Worm (Caenorhabditis elegans): ENCODE data around the gene Y62F5A.9.

The Y62F5A.9 gene

ce11 chrII:11526954-11527353, 11.7 kb downstream of the Y62F5A.9 start, which contains the start of gene age-1:
TSS of gene age-1 (minus strand) at chrII:11527054.
- TF ChIP-seq fkh-2 (tag; optimal IDR thresholded peaks at IDR 0.05) (no peak), elt-2 (tag; optimal IDR thresholded peaks at IDR 0.05) (no peak), lin-15B (tag; optimal IDR thresholded peaks at IDR 0.05) (no peak), unc-62 (GFP tag; optimal IDR thresholded peaks at IDR 0.05) (no peak), pqm-1 (tag; optimal IDR thresholded peaks at IDR 0.05) (no peak), ceh-9 (tag; optimal IDR thresholded peaks at IDR 0.05) (no peak), elt-3 (tag; optimal IDR thresholded peaks at IDR 0.05) (no peak), ceh-16 (tag; optimal IDR thresholded peaks at IDR 0.05) (no peak), snpc-4 (tag; optimal IDR thresholded peaks at IDR 0.05) (no peak)

ce11 chrII:11521300-11521699, 17.3 kb downstream of the Y62F5A.9 start, which contains the start of gene Y62F5A.10:
TSS of gene Y62F5A.10 (plus strand) at chrII:11521600.
- TF ChIP-seq ama-1 (optimal IDR thresholded peaks at IDR 0.05) (no peak), nhr-67 (tag; optimal IDR thresholded peaks at IDR 0.05) (no peak), elt-3 (tag; optimal IDR thresholded peaks at IDR 0.05) (no peak), ZK546.5 (tag; optimal IDR thresholded peaks at IDR 0.05) (no peak), nfya-1 (tag; optimal IDR thresholded peaks at IDR 0.05; ENCODE audit: insufficient read depth) (no peak), nhr-28 (tag; optimal IDR thresholded peaks at IDR 0.05) (no peak)

DNA sequence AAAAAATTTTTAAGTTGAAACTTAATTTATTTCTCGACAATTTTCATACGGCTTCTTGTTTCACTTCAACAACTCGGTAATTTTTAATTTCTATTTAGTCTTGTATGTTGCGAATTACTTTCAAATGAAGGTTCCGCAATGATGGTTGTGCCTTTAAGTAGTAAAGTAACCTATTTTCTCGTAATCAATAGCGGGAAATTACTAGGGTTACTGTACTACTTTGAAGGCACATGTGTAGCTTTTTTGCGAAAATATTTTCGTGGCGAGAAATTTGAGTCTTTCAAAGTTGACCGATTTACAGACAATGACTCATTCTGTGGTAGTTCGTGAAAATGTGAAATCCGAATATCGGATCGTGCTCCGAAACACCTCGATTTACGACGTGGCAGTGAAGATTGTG, 20.5 kb downstream of the Y62F5A.9 start, which contains the start of gene B0334.10:
Gene B0334.10, plus strand, starts transcription at position 301 of the 400 bp plus-strand sequence.
- TF ChIP-seq nhr-237 (tag; optimal IDR thresholded peaks at IDR 0.05) (no peak), mml-1 (tag; optimal IDR thresholded peaks at IDR 0.05) (no peak), nfya-1 (tag; optimal IDR thresholded peaks at IDR 0.05; ENCODE audit: insufficient read depth) (no peak)

- TF ChIP-seq sea-2 (GFP tag; optimal IDR thresholded peaks at IDR 0.05): no peak
These were observed 23.9 kb downstream of the Y62F5A.9 start, which contains the start of gene srh-44 for ce11 chrII:11514775-11515174. TSS of gene srh-44 (plus strand) at chrII:11515075.

DNA sequence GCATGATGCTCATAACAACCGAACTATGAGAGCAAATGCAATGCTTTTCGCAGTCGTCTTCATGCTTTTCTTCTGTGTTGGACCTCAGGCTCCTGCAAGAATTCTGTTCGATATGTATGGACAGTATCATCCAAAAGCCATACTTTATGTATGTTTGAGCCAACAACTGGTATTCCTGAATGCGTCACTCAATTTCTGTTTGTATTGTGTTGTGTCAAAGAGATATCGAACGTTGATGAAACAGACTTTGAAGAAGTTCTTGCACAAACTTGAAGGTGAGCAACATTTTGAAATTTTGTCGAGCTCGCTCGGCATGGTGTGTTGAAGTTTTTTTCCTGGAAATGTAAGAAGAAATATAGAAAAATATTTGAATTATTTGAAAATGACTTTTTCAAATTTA, 25.7 kb downstream of the Y62F5A.9 start:
- no peak for TF ChIP-seq nhr-11 (tag; optimal IDR thresholded peaks at IDR 0.05)
- no peak for TF ChIP-seq nhr-67 (tag; optimal IDR thresholded peaks at IDR 0.05)
- no peak for TF ChIP-seq elt-1 (tag; optimal IDR thresholded peaks at IDR 0.05)
- no peak for TF ChIP-seq elt-3 (tag; optimal IDR thresholded peaks at IDR 0.05)
- no peak for TF ChIP-seq snpc-4 (tag; optimal IDR thresholded peaks at IDR 0.05)
- TF ChIP-seq mdl-1 (tag; optimal IDR thresholded peaks at IDR 0.05): no peak
- TF ChIP-seq nhr-23 (tag; optimal IDR thresholded peaks at IDR 0.05): no peak
- TF ChIP-seq ztf-4 (tag; optimal IDR thresholded peaks at IDR 0.05): no peak
- TF ChIP-seq nhr-43 (tag; optimal IDR thresholded peaks at IDR 0.05; ENCODE audit: poor library complexity, severe bottlenecking): no peak
- no peak for TF ChIP-seq nhr-25 (tag; optimal IDR thresholded peaks at IDR 0.05)
- no peak for TF ChIP-seq tbx-2 (tag; optimal IDR thresholded peaks at IDR 0.05)
- no peak for TF ChIP-seq nhr-77 (tag; optimal IDR thresholded peaks at IDR 0.05)
- TF ChIP-seq skn-1 (tag; optimal IDR thresholded peaks at IDR 0.05): no peak
- no peak for TF ChIP-seq elt-2 (tag; optimal IDR thresholded peaks at IDR 0.05)
- no peak for TF ChIP-seq zag-1 (tag; optimal IDR thresholded peaks at IDR 0.05)
- no peak for TF ChIP-seq pqm-1 (tag; optimal IDR thresholded peaks at IDR 0.05)
- no peak for TF ChIP-seq nhr-237 (tag; optimal IDR thresholded peaks at IDR 0.05)
- TF ChIP-seq lsy-12 (tag; optimal IDR thresholded peaks at IDR 0.05): no peak
- no peak for TF ChIP-seq hmg-11 (tag; optimal IDR thresholded peaks at IDR 0.05)

DNA sequence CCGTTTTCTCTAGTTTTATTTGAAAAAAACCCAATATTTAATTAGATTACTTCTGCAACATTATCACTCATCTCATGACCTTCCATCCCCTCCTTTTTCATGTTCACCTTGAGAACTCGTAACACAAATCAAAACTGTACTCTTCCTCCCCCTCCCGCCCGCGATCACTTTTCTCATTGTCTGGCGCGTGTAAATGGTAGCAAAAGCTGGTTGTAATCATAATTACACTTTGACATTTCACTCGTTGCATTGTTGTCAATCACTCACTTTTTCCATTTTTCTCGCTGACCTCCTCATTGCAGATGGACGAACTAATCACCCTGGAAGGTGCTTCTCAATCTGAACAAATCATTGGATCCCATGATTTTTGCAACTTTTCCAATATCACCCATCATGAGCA, 28.3 kb downstream of the Y62F5A.9 start, which contains the start of gene npr-41:
Gene npr-41, plus strand, starts transcription at position 301 of the 400 bp plus-strand sequence.
- peak; percentile 69 for TF ChIP-seq nhr-25 (tag; optimal IDR thresholded peaks at IDR 0.05)
- no peak for TF ChIP-seq lin-15B (tag; optimal IDR thresholded peaks at IDR 0.05)

DNA sequence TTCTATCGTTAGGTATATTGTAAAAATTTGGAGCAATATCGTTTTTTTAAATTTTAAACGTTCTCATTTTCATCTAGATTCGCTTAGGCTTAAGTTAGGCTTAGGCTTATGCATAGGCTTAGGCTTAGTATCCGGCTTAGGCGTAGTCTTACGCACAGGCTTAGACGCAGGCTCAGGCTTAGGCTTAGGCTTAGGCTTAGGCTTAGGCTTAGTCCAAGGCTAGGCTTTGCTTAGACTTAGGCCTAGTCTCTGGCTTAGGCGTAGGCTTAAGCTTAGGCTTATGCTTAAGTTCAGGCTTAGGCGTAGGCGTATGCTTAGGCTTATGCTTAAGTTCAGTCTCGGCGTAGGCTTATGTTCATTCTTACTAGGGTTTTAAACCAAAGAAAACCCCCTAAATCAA, 34.9 kb downstream of the Y62F5A.9 start:
- no peak for TF ChIP-seq fkh-10 (GFP tag; optimal IDR thresholded peaks at IDR 0.05)
- TF ChIP-seq zag-1 (tag; optimal IDR thresholded peaks at IDR 0.05): no peak
- no peak for TF ChIP-seq elt-3 (tag; optimal IDR thresholded peaks at IDR 0.05)
- TF ChIP-seq jun-1 (tag; optimal IDR thresholded peaks at IDR 0.05): no peak
- TF ChIP-seq egl-27 (tag; optimal IDR thresholded peaks at IDR 0.05): no peak
- TF ChIP-seq fkh-2 (tag; optimal IDR thresholded peaks at IDR 0.05): no peak
- no peak for TF ChIP-seq lin-15B (tag; optimal IDR thresholded peaks at IDR 0.05)
- no peak for TF ChIP-seq R02D3.7 (tag; optimal IDR thresholded peaks at IDR 0.05)
- no peak for TF ChIP-seq ZK546.5 (tag; optimal IDR thresholded peaks at IDR 0.05)
- TF ChIP-seq ceh-9 (tag; optimal IDR thresholded peaks at IDR 0.05): no peak
- no peak for TF ChIP-seq nhr-25 (tag; optimal IDR thresholded peaks at IDR 0.05)
- no peak for TF ChIP-seq ceh-28 (tag; optimal IDR thresholded peaks at IDR 0.05)
- TF ChIP-seq nhr-28 (tag; optimal IDR thresholded peaks at IDR 0.05): no peak
- TF ChIP-seq mml-1 (tag; optimal IDR thresholded peaks at IDR 0.05): no peak
- TF ChIP-seq pha-4 (tag; optimal IDR thresholded peaks at IDR 0.05): no peak
- no peak for TF ChIP-seq aly-2 (tag; optimal IDR thresholded peaks at IDR 0.05)
- no peak for TF ChIP-seq lsy-12 (tag; optimal IDR thresholded peaks at IDR 0.05)
- no peak for TF ChIP-seq nhr-76 (tag; optimal IDR thresholded peaks at IDR 0.05)
- no peak for TF ChIP-seq hmg-11 (tag; optimal IDR thresholded peaks at IDR 0.05)
- TF ChIP-seq sea-2 (GFP tag; optimal IDR thresholded peaks at IDR 0.05): no peak
